Worm (Caenorhabditis elegans): Measurements from ENCODE around the gene T01B7.9.

- TF ChIP-seq egl-43 (GFP tag; IDR thresholded peaks at IDR 0.05) (no peak), nhr-76 (tag; optimal IDR thresholded peaks at IDR 0.05) (no peak), unc-62 (GFP tag; optimal IDR thresholded peaks at IDR 0.05 in 1 of 2) (no peak), unc-62 (tag; optimal IDR thresholded peaks at IDR 0.05) (no peak), snpc-4 (tag; optimal IDR thresholded peaks at IDR 0.05) (no peak), lin-39 (tag; optimal IDR thresholded peaks at IDR 0.05) (no peak), nhr-237 (tag; optimal IDR thresholded peaks at IDR 0.05) (no peak), R02D3.7 (tag; optimal IDR thresholded peaks at IDR 0.05) (no peak), mep-1 (tag; optimal IDR thresholded peaks at IDR 0.05) (no peak), ztf-11 (tag; optimal IDR thresholded peaks at IDR 0.05) (no peak), pha-4 (GFP tag; IDR thresholded peaks at IDR 0.05) (no peak), pha-4 (tag; optimal IDR thresholded peaks at IDR 0.05) (no peak), sdz-12 (GFP tag; optimal IDR thresholded peaks at IDR 0.05) (no peak), vab-7 (GFP tag; IDR thresholded peaks at IDR 0.05) (no peak), zip-11 (GFP tag; IDR thresholded peaks at IDR 0.05) (no peak)
These were observed at the start of gene T01B7.9 for ce11 chrII:8726700-8727099.

All from whole organism, L4 larva.